Worm (Caenorhabditis elegans): ENCODE results near the gene snr-4.
A peak's percentile ranks its signal among the peaks of the same experiment; 100 is the strongest.

Gene snr-4

DNA sequence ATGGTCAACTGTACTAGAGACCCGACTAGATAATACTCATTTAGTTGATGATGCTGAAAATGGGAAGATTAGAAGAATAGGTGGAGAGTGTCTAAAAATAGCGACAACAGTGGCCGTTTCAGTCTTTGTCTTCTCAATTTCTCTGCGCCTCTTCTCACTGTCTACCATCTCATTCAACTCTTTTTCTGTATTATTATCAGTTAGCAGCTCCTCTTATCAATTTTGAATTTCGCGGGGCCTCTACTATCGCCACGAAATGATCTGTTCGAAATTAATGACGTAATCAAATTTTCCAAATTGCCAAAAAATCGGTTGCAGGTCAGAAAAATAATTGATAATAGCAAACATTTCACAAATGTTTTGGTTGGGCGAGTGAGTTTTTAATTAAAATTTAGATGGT is 37.9 kb downstream of the snr-4 start:
- TF ChIP-seq fos-1 (tag; optimal IDR thresholded peaks at IDR 0.05) = peak; percentile 80
- peak; percentile 70 for TF ChIP-seq F13H6.1 (tag; optimal IDR thresholded peaks at IDR 0.05)
- peak; percentile 61 for TF ChIP-seq crh-2 (tag; optimal IDR thresholded peaks at IDR 0.05)
- no peak for TF ChIP-seq nhr-25 (tag; optimal IDR thresholded peaks at IDR 0.05)
- TF ChIP-seq ZK546.5 (tag; optimal IDR thresholded peaks at IDR 0.05) = no peak
- peak; percentile 51 for TF ChIP-seq gmeb-1 (tag; optimal IDR thresholded peaks at IDR 0.05)
- peak; percentile 51 for TF ChIP-seq skn-1 (tag; optimal IDR thresholded peaks at IDR 0.05)
- peak; percentile 57 for TF ChIP-seq sma-9 (GFP tag; optimal IDR thresholded peaks at IDR 0.05)
- no peak for TF ChIP-seq sma-9 (tag; optimal IDR thresholded peaks at IDR 0.05)

DNA sequence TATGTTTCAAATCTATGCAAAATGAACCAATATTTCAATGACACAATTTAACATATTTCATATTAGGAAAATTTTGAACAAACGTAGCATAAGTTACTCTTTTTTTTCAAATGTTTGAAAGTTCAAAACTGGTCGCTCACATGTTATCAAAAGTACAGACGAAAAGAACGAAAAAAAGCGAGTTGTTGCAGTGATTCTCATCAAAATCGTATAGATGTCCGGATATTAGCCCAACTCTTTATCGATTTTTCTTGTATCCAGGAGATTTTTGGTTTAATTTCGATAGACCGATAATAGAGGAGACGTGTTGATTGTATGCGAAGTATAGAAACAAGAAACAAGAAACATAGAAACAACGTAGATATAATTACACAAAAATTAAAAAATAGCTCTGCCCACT is 39.2 kb downstream of the snr-4 start:
- no peak for TF ChIP-seq elt-3 (tag; optimal IDR thresholded peaks at IDR 0.05)
- TF ChIP-seq elt-1 (tag; optimal IDR thresholded peaks at IDR 0.05) = no peak
- no peak for TF ChIP-seq skn-1 (tag; optimal IDR thresholded peaks at IDR 0.05)

DNA sequence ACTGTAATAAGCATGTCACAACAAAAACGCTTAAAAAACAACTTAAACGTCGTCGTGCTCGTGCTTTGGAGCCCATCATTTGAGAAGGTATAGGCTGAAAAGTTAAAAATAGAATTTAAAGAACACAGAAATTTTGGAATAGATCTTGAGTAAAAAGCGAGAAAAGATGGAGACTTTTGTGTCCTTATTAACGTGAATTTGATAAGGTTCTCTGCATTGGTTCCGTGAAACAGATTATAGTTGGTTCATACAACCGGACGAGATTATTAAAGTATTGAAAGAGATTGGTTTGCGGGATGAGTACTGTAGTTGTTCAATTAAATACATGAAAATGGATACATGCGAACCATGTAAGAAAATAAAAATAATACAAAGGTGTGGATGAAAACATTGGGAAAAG is 41.8 kb downstream of the snr-4 start, which contains the start of gene gpla-1:
Gene gpla-1, minus strand, starts transcription at position 101 of the 400 bp plus-strand sequence.
- TF ChIP-seq crh-2 (tag; optimal IDR thresholded peaks at IDR 0.05) (no peak), blmp-1 (tag; optimal IDR thresholded peaks at IDR 0.05; ENCODE audit: insufficient read depth) (no peak), C34F6.9 (tag; optimal IDR thresholded peaks at IDR 0.05) (no peak), nhr-12 (tag; optimal IDR thresholded peaks at IDR 0.05) (no peak), sma-3 (GFP tag; optimal IDR thresholded peaks at IDR 0.05) (no peak), R02D3.7 (tag; optimal IDR thresholded peaks at IDR 0.05) (no peak), sma-9 (GFP tag; optimal IDR thresholded peaks at IDR 0.05) (no peak), sma-9 (tag; optimal IDR thresholded peaks at IDR 0.05) (no peak), nhr-11 (tag; optimal IDR thresholded peaks at IDR 0.05) (no peak), unc-62 (GFP tag; optimal IDR thresholded peaks at IDR 0.05) (no peak), nhr-25 (tag; optimal IDR thresholded peaks at IDR 0.05) (no peak), mdl-1 (tag; optimal IDR thresholded peaks at IDR 0.05) (no peak), nhr-77 (tag; optimal IDR thresholded peaks at IDR 0.05) (no peak), nhr-237 (tag; optimal IDR thresholded peaks at IDR 0.05) (no peak)

DNA sequence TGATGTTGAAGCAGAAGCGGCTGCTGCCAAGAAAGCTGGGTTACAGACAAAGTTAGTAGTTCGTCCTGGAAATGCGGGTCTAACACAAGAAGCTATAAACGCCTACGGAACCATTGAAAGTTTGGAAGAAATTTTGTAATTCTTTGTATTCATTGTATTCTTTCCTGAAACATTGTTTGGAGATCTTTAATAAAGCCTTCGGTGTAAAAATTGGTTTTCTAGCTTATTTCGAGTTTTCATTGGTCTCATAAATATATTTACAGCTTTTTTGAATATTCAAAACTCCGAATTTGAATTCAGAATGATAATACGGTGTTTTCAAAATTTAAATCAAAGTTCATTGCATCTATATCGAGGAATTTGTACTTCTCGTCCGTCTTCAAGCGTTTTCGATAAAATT is 44.7 kb downstream of the snr-4 start, which contains the start of gene F58H1.8:
Gene F58H1.8, plus strand, starts transcription at position 301 of the 400 bp plus-strand sequence.
- TF ChIP-seq ceh-82 (tag; optimal IDR thresholded peaks at IDR 0.05) (no peak), ceh-16 (tag; optimal IDR thresholded peaks at IDR 0.05) (no peak), nhr-25 (tag; optimal IDR thresholded peaks at IDR 0.05) (no peak), lsy-2 (tag; optimal IDR thresholded peaks at IDR 0.05) (no peak), crh-2 (tag; optimal IDR thresholded peaks at IDR 0.05) (no peak), ztf-4 (tag; optimal IDR thresholded peaks at IDR 0.05) (no peak), snpc-4 (tag; optimal IDR thresholded peaks at IDR 0.05) (no peak), nhr-10 (tag; optimal IDR thresholded peaks at IDR 0.05) (no peak), mab-5 (tag; optimal IDR thresholded peaks at IDR 0.05) (no peak), nhr-23 (tag; optimal IDR thresholded peaks at IDR 0.05) (no peak), gmeb-1 (tag; optimal IDR thresholded peaks at IDR 0.05) (no peak), nhr-129 (tag; optimal IDR thresholded peaks at IDR 0.05) (no peak), F13H6.1 (tag; optimal IDR thresholded peaks at IDR 0.05) (no peak), elt-1 (tag; optimal IDR thresholded peaks at IDR 0.05) (no peak), C34F6.9 (tag; optimal IDR thresholded peaks at IDR 0.05) (no peak), fos-1 (tag; optimal IDR thresholded peaks at IDR 0.05) (no peak), lin-39 (tag; optimal IDR thresholded peaks at IDR 0.05) (no peak), egl-27 (tag; optimal IDR thresholded peaks at IDR 0.05) (no peak), elt-3 (tag; optimal IDR thresholded peaks at IDR 0.05) (no peak)

DNA sequence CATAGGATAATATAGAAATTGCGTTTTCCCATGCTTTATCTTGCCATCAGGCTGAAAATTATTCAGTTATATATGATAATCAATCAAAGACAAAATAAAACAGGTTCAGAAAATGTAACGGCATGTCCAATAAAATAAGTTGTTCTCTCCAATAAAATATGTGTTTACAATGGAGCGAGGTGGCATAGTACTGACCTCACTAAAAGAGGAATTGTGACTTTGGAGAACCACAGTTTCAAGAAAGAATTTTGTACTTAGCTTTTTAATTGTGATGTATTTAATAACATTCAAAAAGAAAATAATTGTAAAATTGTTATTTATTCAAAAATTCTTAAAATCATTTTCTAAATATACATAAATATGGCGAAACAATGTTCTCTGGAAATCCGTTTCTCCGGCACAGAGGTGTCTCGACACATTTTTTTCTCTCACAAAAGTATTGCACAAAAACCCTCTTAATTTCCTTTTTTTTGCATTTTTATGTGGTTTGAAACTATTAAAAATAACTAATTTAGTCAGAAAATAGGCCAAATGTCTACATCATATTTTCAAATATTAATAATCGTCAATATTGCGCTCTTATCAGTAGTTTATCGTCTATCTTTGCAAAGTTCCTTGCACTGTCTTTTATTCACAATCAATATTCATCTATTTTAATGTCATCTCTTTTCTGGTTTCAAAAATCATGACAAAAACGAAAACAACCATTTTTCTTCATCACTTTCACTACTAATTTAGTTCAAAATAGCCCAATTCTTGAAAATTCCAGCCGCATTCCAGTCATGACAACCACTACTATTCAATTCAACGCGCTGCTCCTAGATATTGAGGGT is 46.1 kb downstream of the snr-4 start, which contains the start of the genes aman-2 and F58H1.3:
Gene aman-2, minus strand, starts transcription at position 51 of the 833 bp plus-strand sequence.
Gene F58H1.3, plus strand, starts transcription at position 783 of the 833 bp plus-strand sequence.
- TF ChIP-seq lin-11 (tag; optimal IDR thresholded peaks at IDR 0.05) = no peak
- peak; percentile 11 for TF ChIP-seq snpc-4 (tag; optimal IDR thresholded peaks at IDR 0.05)
- TF ChIP-seq nhr-129 (tag; optimal IDR thresholded peaks at IDR 0.05) = peak; percentile 37
- peak; percentile 60 for TF ChIP-seq sma-3 (GFP tag; optimal IDR thresholded peaks at IDR 0.05)
- TF ChIP-seq lsy-2 (tag; optimal IDR thresholded peaks at IDR 0.05) = peak in 1 of 2 experiments; percentile 70
- no peak for TF ChIP-seq unc-62 (GFP tag; optimal IDR thresholded peaks at IDR 0.05)
- no peak for TF ChIP-seq skn-1 (tag; optimal IDR thresholded peaks at IDR 0.05)
- no peak for TF ChIP-seq Y55F3AM.14 (GFP tag; optimal IDR thresholded peaks at IDR 0.05)
- TF ChIP-seq fos-1 (tag; optimal IDR thresholded peaks at IDR 0.05) = peak; percentile 6
- no peak for TF ChIP-seq gmeb-1 (tag; optimal IDR thresholded peaks at IDR 0.05)
- TF ChIP-seq lin-13 (GFP tag; optimal IDR thresholded peaks at IDR 0.05) = peak; percentile 36
- TF ChIP-seq unc-55 (GFP tag; optimal IDR thresholded peaks at IDR 0.05) = peak; percentile 66
- peak; percentile 82 for TF ChIP-seq C34F6.9 (tag; optimal IDR thresholded peaks at IDR 0.05)
- TF ChIP-seq nhr-25 (tag; optimal IDR thresholded peaks at IDR 0.05) = no peak
- no peak for TF ChIP-seq nhr-23 (tag; optimal IDR thresholded peaks at IDR 0.05)
- TF ChIP-seq ztf-11 (tag; optimal IDR thresholded peaks at IDR 0.05) = no peak
- TF ChIP-seq peb-1 (tag; optimal IDR thresholded peaks at IDR 0.05) = no peak
- TF ChIP-seq crh-2 (tag; optimal IDR thresholded peaks at IDR 0.05) = peak; percentile 26
- no peak for TF ChIP-seq mbf-1 (tag; optimal IDR thresholded peaks at IDR 0.05)
